Fruit fly (Drosophila melanogaster) whole organism, embryonic: Measurements from ENCODE around the gene CG10311.

Source experiments
- Bgb ChIP-seq: fragments of 200-800 bp; sonication (Bioruptor generic); IDR thresholded peaks from 2 replicates; pipeline ENCODE4 v1.3.6; 2022; ENCODE audit warnings: missing biosample characterization, missing genetic modification characterization; ENCODE audit not compliant: partially characterized antibody
- CG17802 ChIP-seq: fragments of 200-800 bp; sonication (Bioruptor generic); optimal IDR thresholded peaks from 2 replicates; lab custom pipeline; 2018; ENCODE audit warnings: missing biosample characterization, mild to moderate bottlenecking, missing genetic modification characterization, moderate library complexity
- CG18011 ChIP-seq: fragments of 200-800 bp; sonication (Bioruptor generic); optimal IDR thresholded peaks from 2 replicates; lab custom pipeline; 2017; ENCODE audit warnings: missing biosample characterization, missing genetic modification characterization, mild to moderate bottlenecking, moderate library complexity, missing genotype
- CG2678 ChIP-seq: fragments of 200-800 bp; sonication (Bioruptor generic); optimal IDR thresholded peaks from 3 replicates; lab custom pipeline; 2019; ENCODE audit warnings: missing biosample characterization, mild to moderate bottlenecking, missing genetic modification characterization, moderate library complexity
- CG30020 ChIP-seq: fragments of 200-800 bp; optimal IDR thresholded peaks from 2 replicates; lab custom pipeline; 2019; ENCODE audit warnings: missing biosample characterization, mild to moderate bottlenecking, missing genetic modification characterization, moderate library complexity
- CG4282 ChIP-seq: fragments of 200-800 bp; sonication (Bioruptor generic); optimal IDR thresholded peaks from 2 replicates; lab custom pipeline; 2016; ENCODE audit warnings: missing biosample characterization, missing genetic modification characterization
- CG4730 ChIP-seq: fragments of 200-800 bp; sonication (Bioruptor generic); IDR thresholded peaks from 2 replicates; pipeline ENCODE4 v1.3.6; 2022; ENCODE audit warnings: missing biosample characterization, missing genetic modification characterization
- CG6175 ChIP-seq: fragments of 200-800 bp; sonication (Bioruptor generic); IDR thresholded peaks from 3 replicates; pipeline ENCODE4 v1.3.6; 2022; ENCODE audit warnings: missing biosample characterization, missing genetic modification characterization
- CG6791 ChIP-seq: fragments of 200-800 bp; sonication (Bioruptor generic); IDR thresholded peaks from 3 replicates; pipeline ENCODE4 v1.3.6; 2022; ENCODE audit warnings: missing biosample characterization, missing genetic modification characterization; ENCODE audit not compliant: partially characterized antibody
- CG6854 ChIP-seq: fragments of 200-800 bp; sonication (Bioruptor generic); optimal IDR thresholded peaks from 3 replicates; lab custom pipeline; 2017; ENCODE audit warnings: missing biosample characterization, mild to moderate bottlenecking, missing genetic modification characterization
- CG7987 ChIP-seq: fragments of 200-800 bp; sonication (Bioruptor generic); optimal IDR thresholded peaks from 2 replicates; lab custom pipeline; 2018; ENCODE audit warnings: missing biosample characterization, mild to moderate bottlenecking, missing genetic modification characterization, moderate library complexity
- CG8089 ChIP-seq: fragments of 200-800 bp; sonication (Bioruptor generic); optimal IDR thresholded peaks from 3 replicates; lab custom pipeline; 2016; ENCODE audit warnings: missing biosample characterization, missing genetic modification characterization
- CG8924 ChIP-seq: fragments of 200-800 bp; optimal IDR thresholded peaks from 3 replicates; lab custom pipeline; 2019; ENCODE audit warnings: missing biosample characterization, mild to moderate bottlenecking, missing genetic modification characterization, moderate library complexity
- CG8944 ChIP-seq: fragments of 200-800 bp; sonication (Bioruptor generic); optimal IDR thresholded peaks from 3 replicates; lab custom pipeline; 2016; ENCODE audit warnings: missing biosample characterization, missing genetic modification characterization
- Dip3 ChIP-seq: fragments of 200-800 bp; sonication (Bioruptor generic); optimal IDR thresholded peaks from 3 replicates; lab custom pipeline; 2016; ENCODE audit warnings: missing biosample characterization, missing genetic modification characterization
- Dp ChIP-seq: fragments of 200-800 bp; sonication (Bioruptor generic); optimal IDR thresholded peaks from 2 replicates; lab custom pipeline; 2018; ENCODE audit warnings: missing biosample characterization, mild to moderate bottlenecking, missing genetic modification characterization, moderate library complexity
- Dref ChIP-seq: fragments of 200-800 bp; sonication (Bioruptor generic); IDR thresholded peaks from 2 replicates; pipeline ENCODE4 v1.3.6; 2022; ENCODE audit warnings: missing biosample characterization, missing genetic modification characterization
- ERR ChIP-seq: fragments of 200-800 bp; sonication (Bioruptor generic); optimal IDR thresholded peaks from 2 replicates; lab custom pipeline; 2016; ENCODE audit warnings: missing biosample characterization, missing genetic modification characterization
- Hmr ChIP-seq: fragments of 200-800 bp; sonication (Bioruptor generic); optimal IDR thresholded peaks from 3 replicates; lab custom pipeline; 2017; ENCODE audit warnings: mild to moderate bottlenecking, missing biosample characterization, missing genetic modification reagents, missing genetic modification characterization
- Hsf ChIP-seq: fragments of 200-800 bp; sonication (Bioruptor generic); optimal IDR thresholded peaks from 3 replicates; lab custom pipeline; 2016; ENCODE audit warnings: missing biosample characterization, missing genetic modification characterization
- Max ChIP-seq: fragments of 200-800 bp; sonication (Bioruptor generic); optimal IDR thresholded peaks from 2 replicates; lab custom pipeline; 2016; ENCODE audit warnings: missing biosample characterization, mild to moderate bottlenecking, missing genetic modification characterization
- Mes4 ChIP-seq: fragments of 200-800 bp; sonication (Bioruptor generic); optimal IDR thresholded peaks from 2 replicates; lab custom pipeline; 2016; ENCODE audit warnings: missing biosample characterization, missing genetic modification characterization
- Nf-YB ChIP-seq: fragments of 200-800 bp; sonication (Bioruptor generic); optimal IDR thresholded peaks from 3 replicates; lab custom pipeline; 2019; ENCODE audit warnings: missing biosample characterization, mild to moderate bottlenecking, missing genetic modification characterization, moderate library complexity
- Oaz ChIP-seq: fragments of 200-800 bp; sonication (Bioruptor generic); IDR thresholded peaks from 2 replicates; pipeline ENCODE4 v1.3.6; 2022; ENCODE audit warnings: missing biosample characterization, missing genetic modification characterization
- Poxn ChIP-seq: fragments of 200-800 bp; sonication (Bioruptor generic); IDR thresholded peaks from 2 replicates; pipeline ENCODE4 v1.3.6; 2022; ENCODE audit warnings: missing biosample characterization, missing genetic modification characterization
- Scr ChIP-seq: fragments of 200-800 bp; sonication (Bioruptor generic); IDR thresholded peaks from 2 replicates; pipeline ENCODE4 v1.3.6; 2022; ENCODE audit warnings: missing biosample characterization, missing genetic modification characterization; ENCODE audit not compliant: partially characterized antibody
- Side ChIP-seq: fragments of 200-800 bp; sonication (Bioruptor generic); optimal IDR thresholded peaks from 2 replicates; lab custom pipeline; 2016; ENCODE audit warnings: missing biosample characterization, missing genetic modification characterization
- Six4 ChIP-seq: fragments of 200-800 bp; sonication (Bioruptor generic); optimal IDR thresholded peaks from 2 replicates; lab custom pipeline; 2016; ENCODE audit warnings: missing biosample characterization, missing genetic modification characterization
- Stat92E ChIP-seq, 3 experiments: fragments of >200 bp in 2 of 3; fragments of 200-800 bp in 1 of 3; sonication (Bioruptor generic) in 1 of 3; optimal IDR thresholded peaks; 2 replicates each; lab custom pipeline; 2017 to 2019; ENCODE audit warnings: missing biosample characterization in 3 of 3, missing genetic modification characterization in 3 of 3, mild to moderate bottlenecking in 1 of 3, moderate library complexity in 1 of 3
- ab ChIP-seq: fragments of 200-800 bp; sonication (Bioruptor generic); optimal IDR thresholded peaks from 2 replicates; lab custom pipeline; 2016; ENCODE audit warnings: missing biosample characterization, missing genetic modification characterization
- amos ChIP-seq: fragments of 200-800 bp; sonication (Bioruptor generic); IDR thresholded peaks from 2 replicates; pipeline ENCODE4 v1.3.6; 2022; ENCODE audit warnings: missing biosample characterization, missing genetic modification characterization; ENCODE audit not compliant: partially characterized antibody
- bigmax ChIP-seq: fragments of 200-800 bp; sonication (Bioruptor generic); optimal IDR thresholded peaks from 2 replicates; lab custom pipeline; 2018; ENCODE audit warnings: missing biosample characterization, mild to moderate bottlenecking, missing genetic modification characterization
- cad ChIP-seq: fragments of >200 bp; optimal IDR thresholded peaks from 2 replicates; lab custom pipeline; 2017; ENCODE audit warnings: missing biosample characterization, missing genetic modification characterization
- insv ChIP-seq, 2 experiments: fragments of 200-800 bp; sonication (Bioruptor generic); optimal IDR thresholded peaks; 3 replicates each; lab custom pipeline; 2016 to 2018; ENCODE audit warnings: missing biosample characterization in 2 of 2, missing genetic modification characterization in 2 of 2
- luna ChIP-seq: fragments of 200-800 bp; sonication (Bioruptor generic); optimal IDR thresholded peaks from 2 replicates; lab custom pipeline; 2016; ENCODE audit warnings: missing biosample characterization, missing genetic modification characterization
- mld ChIP-seq: fragments of 200-800 bp; sonication (Bioruptor generic); IDR thresholded peaks from 3 replicates; pipeline ENCODE4 v1.3.6; 2022; ENCODE audit warnings: missing biosample characterization, missing genetic modification characterization; ENCODE audit not compliant: partially characterized antibody
- nerfin-2 ChIP-seq: fragments of 200-800 bp; sonication (Bioruptor generic); IDR thresholded peaks from 2 replicates; pipeline ENCODE4 v1.3.6; 2022; ENCODE audit warnings: missing biosample characterization, missing genetic modification characterization; ENCODE audit not compliant: partially characterized antibody
- nmo ChIP-seq: fragments of 200-800 bp; sonication (Bioruptor generic); optimal IDR thresholded peaks from 2 replicates; lab custom pipeline; 2018; ENCODE audit warnings: missing biosample characterization, mild to moderate bottlenecking, missing genetic modification characterization, moderate library complexity
- oc ChIP-seq: fragments of 200-800 bp; sonication (Bioruptor generic); optimal IDR thresholded peaks from 2 replicates; lab custom pipeline; 2018; ENCODE audit warnings: missing biosample characterization, mild to moderate bottlenecking, missing genetic modification characterization, moderate library complexity
- onecut ChIP-seq: fragments of 200-800 bp; sonication (Bioruptor generic); IDR thresholded peaks from 2 replicates; pipeline ENCODE4 v1.3.6; 2022; ENCODE audit warnings: missing biosample characterization, missing genetic modification characterization
- schlank ChIP-seq: fragments of 200-800 bp; sonication (Bioruptor generic); optimal IDR thresholded peaks from 2 replicates; lab custom pipeline; 2018; ENCODE audit warnings: missing biosample characterization, mild to moderate bottlenecking, missing genetic modification characterization
- sisA ChIP-seq: fragments of 200-800 bp; sonication (Bioruptor generic); IDR thresholded peaks from 2 replicates; pipeline ENCODE4 v1.3.6; 2022; ENCODE audit warnings: missing biosample characterization, missing genetic modification characterization
- ssp ChIP-seq: fragments of 200-800 bp; sonication (Bioruptor generic); IDR thresholded peaks from 2 replicates; pipeline ENCODE4 v1.3.6; 2022; ENCODE audit warnings: missing biosample characterization, missing genetic modification characterization
- tgo ChIP-seq: fragments of 200-800 bp; sonication (Bioruptor generic); IDR thresholded peaks from 3 replicates; pipeline ENCODE4 v1.3.6; 2022; ENCODE audit warnings: missing biosample characterization, missing genetic modification characterization
- tll ChIP-seq, 2 experiments: fragments of 200-800 bp in 1 of 2; fragments of >200 bp in 1 of 2; sonication (Bioruptor generic) in 1 of 2; optimal IDR thresholded peaks; 2 replicates each; lab custom pipeline; 2017 to 2019; ENCODE audit warnings: missing biosample characterization in 2 of 2, missing genetic modification characterization in 2 of 2, mild to moderate bottlenecking in 1 of 2, moderate library complexity in 1 of 2
- tna ChIP-seq: fragments of 200-800 bp; sonication (Bioruptor generic); IDR thresholded peaks from 2 replicates; pipeline ENCODE4 v1.3.6; 2022; ENCODE audit warnings: missing biosample characterization, missing genetic modification characterization; ENCODE audit not compliant: partially characterized antibody
- unpg ChIP-seq: fragments of 200-800 bp; sonication (Bioruptor generic); optimal IDR thresholded peaks from 3 replicates; lab custom pipeline; 2018; ENCODE audit warnings: missing biosample characterization, mild to moderate bottlenecking, missing genetic modification characterization, moderate library complexity
- yki ChIP-seq: fragments of >200 bp; optimal IDR thresholded peaks from 3 replicates; lab custom pipeline; 2018
- zen ChIP-seq: fragments of 200-800 bp; sonication (Bioruptor generic); optimal IDR thresholded peaks from 3 replicates; lab custom pipeline; 2018; ENCODE audit warnings: missing biosample characterization, mild to moderate bottlenecking, missing genetic modification characterization, moderate library complexity
- zfh1 ChIP-seq: fragments of 200-800 bp; sonication (Bioruptor generic); IDR thresholded peaks from 3 replicates; pipeline ENCODE4 v1.3.6; 2022; ENCODE audit warnings: missing biosample characterization, missing genetic modification characterization

CG10311 gene

DNA sequence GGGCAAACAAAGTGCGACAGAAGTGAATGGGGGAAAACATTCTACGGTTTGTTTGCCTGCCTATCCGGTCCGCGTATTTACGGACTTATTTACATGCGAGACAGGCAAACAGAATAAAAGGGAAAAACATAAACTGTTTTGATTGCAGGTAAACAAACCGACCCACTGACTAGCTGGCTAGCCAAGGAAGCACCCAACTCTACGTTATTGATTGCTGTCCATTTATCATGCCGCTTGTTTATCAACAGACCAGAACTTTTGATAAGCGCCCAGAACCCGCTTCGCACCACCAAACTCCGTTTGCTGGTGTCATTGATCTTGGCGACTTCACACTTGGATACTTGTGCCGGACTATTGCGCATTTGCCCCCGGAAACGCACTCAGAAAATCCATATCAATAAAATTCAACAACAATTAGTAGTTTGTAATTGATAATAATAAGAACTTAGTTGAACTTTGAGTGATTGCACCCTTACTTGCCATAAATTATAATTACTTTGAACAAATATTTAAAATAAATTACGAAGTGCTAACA is 24.9 kb downstream of the CG10311 start (continued):
- no peak for TF ChIP-seq Max (GFP tag; lab: Kevin White, UChicago)
- no peak for TF ChIP-seq zen (tag; lab: Kevin White, UChicago)
- no peak for TF ChIP-seq tgo (GFP tag; lab: Robert Waterston, UW)
- TF ChIP-seq CG8089 (GFP tag; lab: Kevin White, UChicago): peak; percentile 86
- TF ChIP-seq tll (GFP tag; optimal IDR thresholded peaks at IDR 0.05; lab: Kevin White, UChicago): no peak
- no peak for TF ChIP-seq Dp (GFP tag; lab: Kevin White, UChicago)
- TF ChIP-seq amos (GFP tag; lab: Robert Waterston, UW): no peak
- no peak for TF ChIP-seq mld (GFP tag; lab: Robert Waterston, UW)
- peak; percentile 25 for TF ChIP-seq oc (tag; lab: Kevin White, UChicago)
- peak; percentile 42 for TF ChIP-seq Nf-YB (GFP tag; lab: Kevin White, UChicago)
- TF ChIP-seq Scr (GFP tag; lab: Robert Waterston, UW): no peak
- no peak for TF ChIP-seq Dref (GFP tag; lab: Robert Waterston, UW)
- peak; percentile 31 for TF ChIP-seq Six4 (GFP tag; lab: Kevin White, UChicago)
- TF ChIP-seq insv (GFP tag; optimal IDR thresholded peaks at IDR 0.05; lab: Kevin White, UChicago): peak in 1 of 2 experiments; percentile 41
- no peak for TF ChIP-seq Oaz
- TF ChIP-seq yki (lab: Kevin White, UChicago): no peak
- no peak for TF ChIP-seq Poxn
- TF ChIP-seq luna (GFP tag; lab: Kevin White, UChicago): no peak
- no peak for TF ChIP-seq Bgb (GFP tag; lab: Robert Waterston, UW)
- TF ChIP-seq schlank (tag; lab: Kevin White, UChicago): peak; percentile 67
- TF ChIP-seq sisA: no peak
- TF ChIP-seq CG2678: peak; percentile 72
- no peak for TF ChIP-seq ssp (GFP tag; lab: Robert Waterston, UW)
- TF ChIP-seq ab: no peak
- no peak for TF ChIP-seq CG17802 (tag; lab: Kevin White, UChicago)
- TF ChIP-seq cad (GFP tag; lab: Kevin White, UChicago): no peak
- TF ChIP-seq unpg (GFP tag; lab: Kevin White, UChicago): peak; percentile 34
- TF ChIP-seq Stat92E (GFP tag; optimal IDR thresholded peaks at IDR 0.05; lab: Kevin White, UChicago): peak in 1 of 3 experiments; percentile 9
- TF ChIP-seq bigmax: no peak
- peak; percentile 52 for TF ChIP-seq onecut (GFP tag; lab: Robert Waterston, UW)
- TF ChIP-seq CG18011 (GFP tag; lab: Kevin White, UChicago): peak; percentile 36
- TF ChIP-seq ERR (GFP tag; lab: Kevin White, UChicago): peak; percentile 26
- TF ChIP-seq CG30020 (tag; lab: Kevin White, UChicago): no peak
- TF ChIP-seq Dip3 (GFP tag; lab: Kevin White, UChicago): no peak
- TF ChIP-seq Side (GFP tag; lab: Kevin White, UChicago): peak; percentile 47
- TF ChIP-seq CG6854 (GFP tag; lab: Kevin White, UChicago): peak; percentile 9
- TF ChIP-seq CG7987: peak; percentile 48
- TF ChIP-seq CG8944 (GFP tag; lab: Kevin White, UChicago): peak; percentile 30
- TF ChIP-seq nerfin-2 (GFP tag; lab: Robert Waterston, UW): no peak
- no peak for TF ChIP-seq nmo (GFP tag; lab: Kevin White, UChicago)
- TF ChIP-seq Hmr: peak; percentile 66
- TF ChIP-seq CG6175 (GFP tag; lab: Robert Waterston, UW): peak; percentile 48; the same call in 1 of the 3 replicates
- no peak for TF ChIP-seq CG6791 (GFP tag; lab: Robert Waterston, UW)
- TF ChIP-seq Mes4 (GFP tag; lab: Kevin White, UChicago): peak; percentile 60
- peak; percentile 55 for TF ChIP-seq Hsf (GFP tag; lab: Kevin White, UChicago)
- TF ChIP-seq CG4730 (GFP tag; lab: Robert Waterston, UW): peak; percentile 30; the same call in 1 of the 2 replicates
- peak; percentile 31 for TF ChIP-seq CG8924 (tag; lab: Kevin White, UChicago)
- peak; percentile 57; the same call in 2 of the 3 replicates for TF ChIP-seq zfh1
- no peak for TF ChIP-seq tna (GFP tag; lab: Robert Waterston, UW)
- no peak for TF ChIP-seq CG4282
